Fruit fly (Drosophila melanogaster) whole organism, pupa: ENCODE results near the gene CG33270.

Source experiments
- CG10348 ChIP-seq: fragments of 200-800 bp; sonication (Bioruptor generic); IDR thresholded peaks from 2 replicates; pipeline ENCODE4 v1.3.6; 2022; ENCODE audit warnings: missing biosample characterization, missing genetic modification characterization
- CG12605 ChIP-seq: fragments of 200-800 bp; sonication (Bioruptor generic); IDR thresholded peaks from 2 replicates; pipeline ENCODE4 v1.3.6; 2022; ENCODE audit warnings: missing biosample characterization, missing genetic modification characterization
- CG13204 ChIP-seq: fragments of 200-800 bp; sonication (Bioruptor generic); optimal IDR thresholded peaks from 2 replicates; lab custom pipeline; 2018; ENCODE audit warnings: missing biosample characterization, mild to moderate bottlenecking, missing genetic modification characterization, moderate library complexity
- CG14655 ChIP-seq: fragments of 200-800 bp; sonication (Bioruptor generic); optimal IDR thresholded peaks from 3 replicates; lab custom pipeline; 2017; ENCODE audit warnings: mild to moderate bottlenecking, missing biosample characterization, missing genetic modification reagents, missing genetic modification characterization
- CG15710 ChIP-seq: fragments of 200-800 bp; sonication (Bioruptor generic); optimal IDR thresholded peaks from 2 replicates; lab custom pipeline; 2018; ENCODE audit warnings: missing biosample characterization, mild to moderate bottlenecking, missing genetic modification characterization, moderate library complexity
- CG17806 ChIP-seq: fragments of 200-800 bp; sonication (Bioruptor generic); optimal IDR thresholded peaks from 2 replicates; lab custom pipeline; 2018; ENCODE audit warnings: missing biosample characterization, mild to moderate bottlenecking, missing genetic modification characterization, moderate library complexity
- CG32121 ChIP-seq: fragments of 200-800 bp; sonication (Bioruptor generic); IDR thresholded peaks from 2 replicates; pipeline ENCODE4 v1.3.6; 2022; ENCODE audit warnings: missing biosample characterization, missing genetic modification characterization
- CG34367 ChIP-seq: fragments of 200-800 bp; sonication (Bioruptor generic); optimal IDR thresholded peaks from 2 replicates; lab custom pipeline; 2018; ENCODE audit warnings: missing biosample characterization, mild to moderate bottlenecking, missing genetic modification characterization
- CG4496 ChIP-seq: fragments of 200-800 bp; sonication (Bioruptor generic); IDR thresholded peaks from 3 replicates; pipeline ENCODE4 v1.3.6; 2022; ENCODE audit warnings: missing biosample characterization, missing genetic modification characterization
- CG8159 ChIP-seq: fragments of 200-800 bp; sonication (Bioruptor generic); optimal IDR thresholded peaks from 3 replicates; lab custom pipeline; 2018; ENCODE audit warnings: missing biosample characterization, mild to moderate bottlenecking, missing genetic modification characterization, moderate library complexity
- CG8301 ChIP-seq: fragments of 200-800 bp; sonication (Bioruptor generic); optimal IDR thresholded peaks from 2 replicates; lab custom pipeline; 2018; ENCODE audit warnings: missing biosample characterization, mild to moderate bottlenecking, missing genetic modification characterization
- CG9948 ChIP-seq: fragments of 200-800 bp; sonication (Bioruptor generic); optimal IDR thresholded peaks from 2 replicates; lab custom pipeline; 2018; ENCODE audit warnings: missing biosample characterization, mild to moderate bottlenecking, missing genetic modification characterization, moderate library complexity
- D1 ChIP-seq: fragments of 200-800 bp; sonication (Bioruptor generic); optimal IDR thresholded peaks from 2 replicates; lab custom pipeline; 2018; ENCODE audit warnings: missing biosample characterization, mild to moderate bottlenecking, missing genetic modification characterization, moderate library complexity
- EcR ChIP-seq: fragments of 200-800 bp; sonication (Bioruptor generic); optimal IDR thresholded peaks from 3 replicates; lab custom pipeline; 2019; ENCODE audit warnings: missing biosample characterization, missing genetic modification characterization, mild to moderate bottlenecking, moderate library complexity, missing genetic modification reagents
- Ets98B ChIP-seq: fragments of 200-800 bp; sonication (Bioruptor generic); IDR thresholded peaks from 2 replicates; pipeline ENCODE4 v1.3.6; 2022; ENCODE audit warnings: missing biosample characterization, missing genetic modification characterization
- Pif1A ChIP-seq: fragments of 200-800 bp; sonication (Bioruptor generic); optimal IDR thresholded peaks from 3 replicates; lab custom pipeline; 2016; ENCODE audit warnings: missing biosample characterization, missing genetic modification characterization
- Pif1B ChIP-seq: fragments of 200-800 bp; sonication (Bioruptor generic); optimal IDR thresholded peaks from 3 replicates; lab custom pipeline; 2016; ENCODE audit warnings: missing biosample characterization, missing genetic modification characterization
- Snoo ChIP-seq: fragments of 200-800 bp; sonication (Bioruptor generic); optimal IDR thresholded peaks from 3 replicates; lab custom pipeline; 2017; ENCODE audit warnings: missing biosample characterization, mild to moderate bottlenecking, missing genetic modification characterization, inconsistent platforms
- fd96Ca ChIP-seq: fragments of 200-800 bp; sonication (Bioruptor generic); IDR thresholded peaks from 3 replicates; pipeline ENCODE4 v1.3.6; 2022; ENCODE audit warnings: missing biosample characterization, missing genetic modification characterization
- gl ChIP-seq: fragments of 200-800 bp; sonication (Bioruptor generic); optimal IDR thresholded peaks from 2 replicates; lab custom pipeline; 2018; ENCODE audit warnings: missing biosample characterization, mild to moderate bottlenecking, missing genetic modification characterization
- rn ChIP-seq: fragments of 200-800 bp; sonication (Bioruptor generic); IDR thresholded peaks from 2 replicates; pipeline ENCODE4 v1.3.6; 2022; ENCODE audit warnings: missing biosample characterization, missing genetic modification characterization

Gene CG33270

DNA sequence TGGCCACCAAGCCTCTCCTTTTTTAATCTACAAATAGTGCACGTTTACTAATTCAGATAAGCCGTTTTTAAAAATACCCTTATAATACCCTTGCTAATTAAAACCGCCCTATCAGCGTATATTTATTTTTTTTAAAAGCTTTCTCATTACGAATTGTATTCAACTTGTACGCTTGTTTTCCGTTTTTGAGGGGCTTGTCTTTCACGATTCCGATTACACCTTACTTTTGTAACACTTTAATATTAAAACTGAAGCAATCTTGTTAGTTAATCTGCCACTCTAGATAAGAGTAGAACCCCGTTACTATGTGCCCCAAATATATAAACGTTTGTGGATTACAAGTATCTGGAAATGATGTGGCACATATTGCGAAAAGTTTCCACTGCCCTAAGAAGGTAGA is 44.3 kb upstream of the CG33270 start:
- no peak for TF ChIP-seq CG10348 (GFP tag; lab: Robert Waterston, UW)
- no peak for TF ChIP-seq Snoo
- TF ChIP-seq CG15710: no peak
- TF ChIP-seq CG8159: no peak
- TF ChIP-seq D1: no peak
- TF ChIP-seq gl (tag; lab: Kevin White, UChicago): no peak
- no peak for TF ChIP-seq CG9948 (tag; lab: Kevin White, UChicago)
- no peak for TF ChIP-seq CG13204 (GFP tag; lab: Kevin White, UChicago)

dm6 chr3L:11620001-11620400 is 41.6 kb upstream of the CG33270 start, which contains the start of gene Muc68Ca:
TSS of gene Muc68Ca (minus strand) at chr3L:11620101.
- TF ChIP-seq CG8301 (no peak), CG17806 (tag; lab: Kevin White, UChicago) (no peak), CG8159 (no peak), CG13204 (GFP tag; lab: Kevin White, UChicago) (no peak), CG9948 (tag; lab: Kevin White, UChicago) (no peak), D1 (no peak)

DNA sequence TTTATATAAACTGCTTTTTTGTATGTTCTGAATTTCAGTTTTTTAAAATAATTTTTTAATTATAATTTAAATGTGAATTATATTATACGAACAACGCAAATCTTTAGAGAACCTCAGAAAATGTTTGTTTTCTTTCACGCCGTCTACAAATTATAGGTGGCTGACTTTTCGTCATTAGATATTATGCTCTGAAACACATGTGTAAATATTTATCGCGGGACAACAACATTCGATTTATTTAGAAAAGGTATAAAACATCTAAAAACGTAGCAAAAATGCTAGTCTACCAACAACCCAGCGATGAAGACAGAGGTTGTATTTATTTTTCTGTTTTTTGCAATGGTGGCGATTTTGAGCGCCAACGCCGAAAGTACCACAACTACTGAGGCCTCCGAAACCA is 31.4 kb upstream of the CG33270 start, which contains the start of gene CG42832:
Gene CG42832 (plus strand): TSS at position 301 of the 400 bp plus-strand sequence.
- no peak for TF ChIP-seq CG12605 (GFP tag; lab: Robert Waterston, UW)
- no peak for TF ChIP-seq fd96Ca (GFP tag; lab: Robert Waterston, UW)
- TF ChIP-seq CG8301: no peak
- no peak for TF ChIP-seq CG14655 (GFP tag; lab: Kevin White, UChicago)
- no peak for TF ChIP-seq Pif1A (GFP tag; lab: Kevin White, UChicago)

DNA sequence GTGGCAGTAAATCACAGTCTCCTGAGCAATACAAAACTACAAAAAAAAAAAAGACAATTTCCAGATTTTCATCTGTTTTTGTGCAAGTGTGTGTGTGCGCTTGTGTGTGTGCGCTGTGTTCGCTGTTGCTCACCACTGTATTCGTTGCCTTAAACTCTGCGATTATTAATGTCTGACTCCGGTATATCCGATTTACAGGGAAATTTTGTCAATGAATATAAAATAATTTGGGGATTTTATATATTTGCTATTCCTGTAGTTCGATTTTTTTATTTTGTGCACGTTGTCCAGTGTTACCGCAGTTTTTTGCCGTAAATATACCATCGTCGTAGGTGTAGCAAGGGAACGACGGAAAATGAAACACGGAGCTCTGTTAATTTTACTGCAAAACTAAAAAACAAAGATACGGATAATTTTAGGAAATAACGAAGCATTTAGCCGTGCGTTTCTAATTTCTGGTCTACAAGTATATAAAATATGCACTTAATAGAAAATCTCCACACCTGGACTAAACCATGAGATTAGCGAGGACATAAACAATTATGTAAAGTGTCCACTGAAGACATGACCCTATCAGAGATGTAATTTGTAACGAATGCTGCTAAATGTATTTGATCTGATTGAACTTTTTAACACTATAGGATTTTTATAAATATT is 30.9 kb upstream of the CG33270 start, which contains the start of gene Duba:
Gene Duba (minus strand): TSS at position 313 of the 657 bp plus-strand sequence.
- TF ChIP-seq Ets98B (no peak), CG15710 (peak; percentile 9), D1 (peak; percentile 18)

DNA sequence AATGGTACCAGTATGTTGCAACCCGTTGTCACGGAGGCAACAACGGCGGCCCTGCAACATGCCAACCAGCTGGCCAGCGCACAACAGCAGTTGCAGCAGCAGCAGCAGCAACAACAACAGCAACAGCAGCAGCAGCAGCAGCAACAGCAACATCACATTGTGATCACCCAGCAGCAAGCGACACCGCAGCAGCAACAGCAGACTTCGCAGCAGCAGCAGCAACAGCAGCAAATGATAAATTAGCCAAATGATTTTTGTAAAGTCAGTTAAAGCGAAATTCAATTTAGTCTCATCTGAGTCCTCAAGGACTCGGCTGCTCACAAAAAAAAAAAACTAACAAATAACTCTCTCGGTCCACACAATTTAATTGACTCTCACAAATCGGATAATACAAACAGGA is 25.8 kb upstream of the CG33270 start:
- TF ChIP-seq Snoo (no peak), gl (tag; lab: Kevin White, UChicago) (no peak), D1 (no peak), CG8301 (no peak), CG8159 (no peak), CG34367 (tag; lab: Kevin White, UChicago) (no peak)

dm6 chr3L:11602040-11602439 is 23.6 kb upstream of the CG33270 start:
- no peak for TF ChIP-seq EcR (GFP tag; lab: Kevin White, UChicago)
- no peak for TF ChIP-seq Pif1A (GFP tag; lab: Kevin White, UChicago)
- TF ChIP-seq CG10348 (GFP tag; lab: Robert Waterston, UW): no peak
- no peak for TF ChIP-seq CG13204 (GFP tag; lab: Kevin White, UChicago)
- TF ChIP-seq CG4496 (GFP tag; lab: Robert Waterston, UW): no peak
- TF ChIP-seq CG9948 (tag; lab: Kevin White, UChicago): no peak

DNA sequence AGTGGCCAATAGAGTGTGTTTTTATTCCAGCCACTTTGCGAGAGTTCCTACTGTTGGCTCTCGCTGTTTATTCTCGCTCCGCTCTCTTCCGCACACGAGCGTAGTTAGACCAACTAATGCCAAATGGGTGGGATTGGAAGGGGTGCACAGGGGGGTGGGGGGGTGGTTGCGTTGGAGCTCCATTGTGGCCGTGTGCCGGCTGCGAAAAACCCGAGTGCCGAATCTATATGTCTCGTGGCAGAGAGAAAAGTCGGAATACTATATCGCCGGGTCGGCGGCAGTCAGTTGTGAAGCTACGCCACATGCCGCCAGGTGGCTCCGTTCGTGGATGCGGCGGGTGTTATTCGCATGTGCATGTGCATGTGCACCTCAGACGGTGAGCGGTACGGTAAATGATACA is 22.7 kb upstream of the CG33270 start:
- TF ChIP-seq CG17806 (tag; lab: Kevin White, UChicago) (no peak), CG32121 (GFP tag; lab: Robert Waterston, UW) (peak; percentile 28; the same call in 1 of the 2 replicates), Ets98B (0 out of 2 replicates have a peak, but pooled peaks have one; percentile 8), fd96Ca (GFP tag; lab: Robert Waterston, UW) (0 out of 3 replicates have a peak, but pooled peaks have one; percentile 16), CG4496 (GFP tag; lab: Robert Waterston, UW) (peak; percentile 44; the same call in 1 of the 3 replicates)

- TF ChIP-seq Pif1A (GFP tag; lab: Kevin White, UChicago) (no peak), gl (tag; lab: Kevin White, UChicago) (no peak)
Observed at dm6 chr3L:11599965-11600420, 21.6 kb upstream of the CG33270 start, which contains the start of the genes CG14137 and CG46394. TSS of gene CG14137 (minus strand) at chr3L:11600065. TSS of gene CG46394 (plus strand) at chr3L:11600370.

- TF ChIP-seq CG14655 (GFP tag; lab: Kevin White, UChicago): peak; percentile 18
- peak; percentile 2 for TF ChIP-seq Pif1B (GFP tag; lab: Kevin White, UChicago)
- TF ChIP-seq fd96Ca (GFP tag; lab: Robert Waterston, UW): no peak
- no peak for TF ChIP-seq Ets98B
- no peak for TF ChIP-seq gl (tag; lab: Kevin White, UChicago)
- TF ChIP-seq Snoo: peak; percentile 22
- peak; percentile 38 for TF ChIP-seq CG9948 (tag; lab: Kevin White, UChicago)
- 0 out of 3 replicates have a peak, but pooled peaks have one; percentile 22 for TF ChIP-seq CG4496 (GFP tag; lab: Robert Waterston, UW)
- TF ChIP-seq CG8159: peak; percentile 52
- peak; percentile 61 for TF ChIP-seq CG15710
- TF ChIP-seq rn (GFP tag; lab: Robert Waterston, UW): no peak
- TF ChIP-seq CG17806 (tag; lab: Kevin White, UChicago): peak; percentile 34
- no peak for TF ChIP-seq CG12605 (GFP tag; lab: Robert Waterston, UW)
- TF ChIP-seq CG34367 (tag; lab: Kevin White, UChicago): peak; percentile 18
- TF ChIP-seq CG13204 (GFP tag; lab: Kevin White, UChicago): peak; percentile 29
- TF ChIP-seq EcR (GFP tag; lab: Kevin White, UChicago): peak; percentile 52
Observed at dm6 chr3L:11599255-11599654, 20.8 kb upstream of the CG33270 start.
